Worm (Caenorhabditis elegans) whole organism, L4/young adult: Measurements from ENCODE around the gene tag-322.

Experiments
- W03F9.2 ChIP-seq: fragments of 150-350 bp; optimal IDR thresholded peaks from 2 replicates; lab custom pipeline; 2014; ENCODE audit warnings: missing biosample characterization, missing genetic modification characterization
- him-1 ChIP-seq: sonication (generic microtip); optimal IDR thresholded peaks from 2 replicates; lab custom pipeline; 2016; ENCODE audit warnings: missing genotype, missing genetic modification reagents, missing genetic modification characterization, missing compliant biosample characterization

DNA sequence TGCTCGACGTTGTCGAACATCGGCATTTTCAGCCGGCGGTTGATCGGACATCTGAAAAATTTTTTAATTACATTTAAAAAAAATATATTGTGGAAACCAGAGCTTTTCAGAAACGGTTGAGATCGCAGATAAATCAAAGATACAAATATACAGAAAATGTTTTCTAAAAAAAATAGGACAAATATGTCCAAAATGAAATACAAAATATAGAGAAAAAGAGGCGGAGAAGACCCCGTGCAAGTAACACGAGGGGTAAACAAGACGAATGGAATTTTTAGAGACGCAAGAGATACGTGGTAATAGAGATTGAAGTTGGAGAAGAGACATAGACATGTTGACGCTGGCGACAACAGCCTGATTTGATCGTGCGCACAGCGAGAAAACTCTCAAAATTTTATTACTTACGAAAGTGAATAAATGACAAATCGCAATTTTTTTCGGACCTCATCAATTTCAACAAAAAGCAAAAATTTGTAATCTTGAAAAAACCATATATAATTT, 30.4 kb upstream of the tag-322 start, which contains the start of gene cdgs-1:
- TF ChIP-seq W03F9.2 (tag; lab: Kevin White, UChicago) (no peak), him-1 (no peak)
